Worm (Caenorhabditis elegans) whole organism, young adult: ENCODE results near the gene cnep-1.

Experiments
- aptf-3 ChIP-seq: fragments of 200-800 bp; sonication (Bioruptor generic); IDR thresholded peaks from 2 replicates; pipeline ENCODE4 v1.3.6; 2022; ENCODE audit warnings: missing genetic modification characterization, missing compliant biosample characterization
- attf-3 ChIP-seq: fragments of 200-800 bp; sonication (Bioruptor generic); conservative IDR thresholded peaks from 2 replicates; pipeline ENCODE4 v1.3.6; 2022; ENCODE audit warnings: missing genetic modification reagents, missing genetic modification characterization, missing compliant biosample characterization
- dpff-1 ChIP-seq: sonication (generic microtip); optimal IDR thresholded peaks from 2 replicates; lab custom pipeline; 2017; ENCODE audit warnings: mild to moderate bottlenecking, missing genetic modification characterization, missing compliant biosample characterization
- mcd-1 ChIP-seq: fragments of 200-800 bp; sonication (Bioruptor generic); IDR thresholded peaks from 2 replicates; pipeline ENCODE4 v1.3.6; 2022; ENCODE audit warnings: missing genetic modification reagents, missing genetic modification characterization, missing compliant biosample characterization
- nfya-1 ChIP-seq: sonication (generic microtip); optimal IDR thresholded peaks from 2 replicates; lab custom pipeline; 2017; ENCODE audit warnings: antibody characterized with exemption, missing compliant biosample characterization, missing genetic modification characterization, borderline replicate concordance; ENCODE audit not compliant: insufficient read depth
- sptf-2 ChIP-seq: fragments of 200-800 bp; sonication (Bioruptor generic); optimal IDR thresholded peaks from 2 replicates; lab custom pipeline; 2018; ENCODE audit warnings: mild to moderate bottlenecking, missing genetic modification characterization, missing compliant biosample characterization

ce11 chrII:7317468-7317867 is 7.3 kb downstream of the cnep-1 start, which contains the start of gene F21D12.2:
- TF ChIP-seq dpff-1 (tag; lab: Kevin White, UChicago) (no peak), nfya-1 (no peak), aptf-3 (GFP tag; lab: Robert Waterston, UW) (no peak), mcd-1 (GFP tag; lab: Robert Waterston, UW) (no peak), attf-3 (no peak), sptf-2 (GFP tag; lab: Kevin White, UChicago) (no peak)
